Fruit fly (Drosophila melanogaster) whole organism, wandering third instar larva: ENCODE results near the gene CG16985.

Experiments
- Abd-B ChIP-seq: fragments of >200 bp; optimal IDR thresholded peaks from 2 replicates; lab custom pipeline; 2017; ENCODE audit warnings: missing biosample characterization, missing genetic modification characterization
- CG32264 ChIP-seq: fragments of 200-800 bp; sonication (Bioruptor generic); optimal IDR thresholded peaks from 2 replicates; lab custom pipeline; 2016; ENCODE audit warnings: missing biosample characterization, missing genetic modification characterization
- CG9705 ChIP-seq: fragments of 200-800 bp; sonication (Bioruptor generic); optimal IDR thresholded peaks from 2 replicates; lab custom pipeline; 2018; ENCODE audit warnings: missing biosample characterization, mild to moderate bottlenecking, missing genetic modification characterization
- CrebA ChIP-seq: fragments of 200-800 bp; sonication (Bioruptor generic); optimal IDR thresholded peaks from 2 replicates; lab custom pipeline; 2016; ENCODE audit warnings: missing biosample characterization, mild to moderate bottlenecking, missing genetic modification characterization, borderline replicate concordance
- Dfd ChIP-seq: fragments of >200 bp; optimal IDR thresholded peaks from 2 replicates; lab custom pipeline; 2017; ENCODE audit warnings: missing biosample characterization, missing genetic modification characterization
- Dif ChIP-seq: fragments of 200-275, 200-300 bp; sonication (Bioruptor generic); optimal IDR thresholded peaks from 2 replicates; lab custom pipeline; 2018; ENCODE audit warnings: missing biosample characterization, missing genetic modification characterization; ENCODE audit not compliant: partially characterized antibody
- GATAd ChIP-seq: sonication (Bioruptor generic); optimal IDR thresholded peaks from 2 replicates; lab custom pipeline; 2016; ENCODE audit warnings: missing biosample characterization, missing genetic modification characterization
- HLH106 ChIP-seq: fragments of 200-800 bp; optimal IDR thresholded peaks from 3 replicates; lab custom pipeline; 2019; ENCODE audit warnings: missing biosample characterization, mild to moderate bottlenecking, missing genetic modification characterization, moderate library complexity
- Hnf4 ChIP-seq: fragments of 200-800 bp; sonication (Bioruptor generic); optimal IDR thresholded peaks from 2 replicates; lab custom pipeline; 2016; ENCODE audit warnings: missing biosample characterization, mild to moderate bottlenecking, missing genetic modification characterization
- Hr78 ChIP-seq: fragments of >200 bp; optimal IDR thresholded peaks from 2 replicates; lab custom pipeline; 2017; ENCODE audit warnings: missing biosample characterization, missing genetic modification characterization
- Hr83 ChIP-seq: fragments of 200-300 bp; sonication (Bioruptor generic); optimal IDR thresholded peaks from 2 replicates; lab custom pipeline; 2016; ENCODE audit warnings: missing biosample characterization, mild to moderate bottlenecking, missing genetic modification characterization, moderate library complexity; ENCODE audit not compliant: poor library complexity, severe bottlenecking
- Jra ChIP-seq: sonication (Bioruptor generic); optimal IDR thresholded peaks from 2 replicates; lab custom pipeline; 2016; ENCODE audit warnings: missing biosample characterization, missing genetic modification characterization
- Mio ChIP-seq: sonication (Bioruptor generic); optimal IDR thresholded peaks from 2 replicates; lab custom pipeline; 2016; ENCODE audit warnings: missing biosample characterization, missing genetic modification characterization
- Myc ChIP-seq: fragments of >200 bp; optimal IDR thresholded peaks from 2 replicates; lab custom pipeline; 2017
- N ChIP-seq: fragments of >200 bp; optimal IDR thresholded peaks from 2 replicates; lab custom pipeline; 2018; ENCODE audit warnings: missing biosample characterization, missing external identifiers, missing genetic modification characterization
- OdsH ChIP-seq: fragments of 200-800 bp; sonication (Bioruptor generic); optimal IDR thresholded peaks from 2 replicates; lab custom pipeline; 2016; ENCODE audit warnings: missing biosample characterization, mild to moderate bottlenecking, missing genetic modification characterization
- Rel ChIP-seq, 2 experiments: fragments of 200-800 bp; sonication (Bioruptor generic) in 1 of 2; optimal IDR thresholded peaks; 2 replicates in 1 of 2; 3 replicates in 1 of 2; lab custom pipeline; 2016 to 2019; ENCODE audit warnings: mild to moderate bottlenecking in 2 of 2, missing biosample characterization in 2 of 2, missing genetic modification characterization in 2 of 2, moderate library complexity in 1 of 2
- Sp1 ChIP-seq: fragments of 200-800 bp; sonication (Bioruptor generic); optimal IDR thresholded peaks from 3 replicates; lab custom pipeline; 2019; ENCODE audit warnings: missing biosample characterization, mild to moderate bottlenecking, missing genetic modification characterization, moderate library complexity
- Vsx2 ChIP-seq: fragments of 200-300, 225-300 bp; sonication (Bioruptor generic); optimal IDR thresholded peaks from 2 replicates; lab custom pipeline; 2018; ENCODE audit warnings: missing biosample characterization, missing genetic modification characterization; ENCODE audit not compliant: partially characterized antibody
- br ChIP-seq: fragments of 200-800 bp; sonication (Bioruptor generic); optimal IDR thresholded peaks from 2 replicates; lab custom pipeline; 2016; ENCODE audit warnings: missing biosample characterization, missing genetic modification characterization
- brk ChIP-seq: fragments of 200-800 bp; sonication (Bioruptor generic); optimal IDR thresholded peaks from 2 replicates; lab custom pipeline; 2016; ENCODE audit warnings: missing biosample characterization, mild to moderate bottlenecking, missing genetic modification characterization
- dl ChIP-seq, 2 experiments: fragments of 175-275, 200-275 bp in 1 of 2; fragments of 200-275 bp in 1 of 2; sonication (Bioruptor generic); optimal IDR thresholded peaks; lab custom pipeline; 2018; ENCODE audit warnings: mild to moderate bottlenecking in 2 of 2, missing biosample characterization in 2 of 2, missing genetic modification characterization in 2 of 2, moderate library complexity in 2 of 2; ENCODE audit not compliant: partially characterized antibody in 2 of 2, insufficient read depth in 1 of 2
- dmrt93B ChIP-seq: fragments of 200-800 bp; sonication (Bioruptor generic); optimal IDR thresholded peaks from 2 replicates; lab custom pipeline; 2018; ENCODE audit warnings: missing biosample characterization, mild to moderate bottlenecking, missing genetic modification characterization
- dsf ChIP-seq: sonication (Bioruptor generic); optimal IDR thresholded peaks from 2 replicates; lab custom pipeline; 2016; ENCODE audit warnings: missing biosample characterization, missing genetic modification characterization, borderline replicate concordance
- ey ChIP-seq: fragments of 200-800 bp; sonication (Bioruptor generic); optimal IDR thresholded peaks from 2 replicates; lab custom pipeline; 2016; ENCODE audit warnings: missing biosample characterization, missing genetic modification characterization
- foxo ChIP-seq, 2 experiments: fragments of 200-800 bp; sonication (Bioruptor generic); optimal IDR thresholded peaks; 2 replicates in 1 of 2; 3 replicates in 1 of 2; lab custom pipeline; 2016 to 2017; ENCODE audit warnings: missing biosample characterization in 2 of 2, missing genetic modification characterization in 2 of 2
- fru ChIP-seq: fragments of 200-800 bp; sonication (Bioruptor generic); optimal IDR thresholded peaks from 3 replicates; lab custom pipeline; 2016; ENCODE audit warnings: missing biosample characterization, mild to moderate bottlenecking, missing genetic modification characterization
- h ChIP-seq: fragments of 200-800 bp; sonication (Bioruptor generic); optimal IDR thresholded peaks from 3 replicates; lab custom pipeline; 2016; ENCODE audit warnings: missing biosample characterization, mild to moderate bottlenecking, missing genetic modification characterization
- jim ChIP-seq: fragments of 175-275, 200-325 bp; sonication (Bioruptor generic); optimal IDR thresholded peaks from 2 replicates; lab custom pipeline; 2016; ENCODE audit warnings: missing biosample characterization, mild to moderate bottlenecking, missing genetic modification characterization
- lola ChIP-seq: fragments of >200 bp; optimal IDR thresholded peaks from 2 replicates; lab custom pipeline; 2017; ENCODE audit warnings: missing biosample characterization, missing genetic modification characterization
- pan ChIP-seq: fragments of >200 bp; optimal IDR thresholded peaks from 2 replicates; lab custom pipeline; 2017
- psq ChIP-seq: fragments of 200-800 bp; sonication (Bioruptor generic); optimal IDR thresholded peaks from 3 replicates; lab custom pipeline; 2017; ENCODE audit warnings: missing biosample characterization, mild to moderate bottlenecking, missing genetic modification characterization, moderate library complexity
- rgr ChIP-seq: fragments of 200-800 bp; sonication (Bioruptor generic); optimal IDR thresholded peaks from 3 replicates; lab custom pipeline; 2016; ENCODE audit warnings: missing biosample characterization, mild to moderate bottlenecking, missing genetic modification characterization
- sage ChIP-seq: fragments of 200-800 bp; sonication (Bioruptor generic); optimal IDR thresholded peaks from 2 replicates; lab custom pipeline; 2016; ENCODE audit warnings: missing biosample characterization, mild to moderate bottlenecking, missing genetic modification characterization
- sv ChIP-seq: fragments of 200-800 bp; sonication (Bioruptor generic); optimal IDR thresholded peaks from 3 replicates; lab custom pipeline; 2016; ENCODE audit warnings: missing biosample characterization, missing genetic modification characterization
- tai ChIP-seq: sonication (Bioruptor generic); optimal IDR thresholded peaks from 2 replicates; lab custom pipeline; 2016; ENCODE audit warnings: missing biosample characterization, missing genetic modification characterization
- usp ChIP-seq: fragments of >200 bp; optimal IDR thresholded peaks from 2 replicates; lab custom pipeline; 2017; ENCODE audit warnings: missing biosample characterization, missing genetic modification characterization
- woc ChIP-seq: sonication (Bioruptor generic); optimal IDR thresholded peaks from 2 replicates; lab custom pipeline; 2016; ENCODE audit warnings: missing biosample characterization, mild to moderate bottlenecking, missing genetic modification characterization

CG16985 gene

dm6 chr3L:2599214-2599730 lies at the start of gene CG16985, which contains the start of gene CG12182:
Gene CG16985 (plus strand): TSS chr3L:2599297.
Gene CG12182 (minus strand): TSS chr3L:2599579.
- TF ChIP-seq dsf (GFP tag; lab: Kevin White, UChicago) = no peak
- no peak for TF ChIP-seq h (GFP tag; lab: Kevin White, UChicago)
- TF ChIP-seq dmrt93B (GFP tag; lab: Kevin White, UChicago) = no peak
- TF ChIP-seq Hr83 = peak; percentile 46
- no peak for TF ChIP-seq HLH106 (tag; lab: Kevin White, UChicago)
- peak; percentile 5 for TF ChIP-seq OdsH
- TF ChIP-seq CG32264 (GFP tag; lab: Kevin White, UChicago) = no peak
- no peak for TF ChIP-seq Jra (GFP tag; lab: Kevin White, UChicago)
- TF ChIP-seq sv (GFP tag; lab: Kevin White, UChicago) = no peak
- no peak for TF ChIP-seq dl (GFP tag; optimal IDR thresholded peaks at IDR 0.05; lab: Kevin White, UChicago; ENCODE audit: insufficient read depth in 1 of 2, partially characterized antibody in 2 of 2)
- TF ChIP-seq Rel (GFP tag; optimal IDR thresholded peaks at IDR 0.05; lab: Kevin White, UChicago) = no peak
- TF ChIP-seq Rel (tag; optimal IDR thresholded peaks at IDR 0.05; lab: Kevin White, UChicago) = peak; percentile 38
- TF ChIP-seq Mio (GFP tag; lab: Kevin White, UChicago) = no peak
- TF ChIP-seq pan (lab: Kevin White, UChicago) = no peak
- TF ChIP-seq GATAd (GFP tag; lab: Kevin White, UChicago) = peak; percentile 4
- no peak for TF ChIP-seq Hnf4
- TF ChIP-seq CrebA (GFP tag; lab: Kevin White, UChicago) = no peak
- TF ChIP-seq jim = no peak
- peak; percentile 55 for TF ChIP-seq psq (GFP tag; lab: Kevin White, UChicago)
- no peak for TF ChIP-seq rgr
- TF ChIP-seq sage (GFP tag; lab: Kevin White, UChicago) = no peak
- no peak for TF ChIP-seq CG9705
- TF ChIP-seq Myc (lab: Kevin White, UChicago) = no peak
- TF ChIP-seq fru (GFP tag; lab: Kevin White, UChicago) = no peak
- no peak for TF ChIP-seq woc (GFP tag; lab: Kevin White, UChicago)
- TF ChIP-seq N (GFP tag; lab: Kevin White, UChicago) = no peak
- TF ChIP-seq Sp1 (GFP tag; lab: Kevin White, UChicago) = no peak
- TF ChIP-seq usp (GFP tag; lab: Kevin White, UChicago) = no peak
- no peak for TF ChIP-seq Dif (GFP tag; lab: Kevin White, UChicago)
- TF ChIP-seq Hr78 (GFP tag; lab: Kevin White, UChicago) = no peak
- TF ChIP-seq lola = no peak
- no peak for TF ChIP-seq Dfd (GFP tag; lab: Kevin White, UChicago)
- no peak for TF ChIP-seq br (GFP tag; lab: Kevin White, UChicago)
- no peak for TF ChIP-seq Abd-B (GFP tag; lab: Kevin White, UChicago)
- peak in 1 of 2 experiments; percentile 9 for TF ChIP-seq foxo (GFP tag; optimal IDR thresholded peaks at IDR 0.05; lab: Kevin White, UChicago)
- no peak for TF ChIP-seq tai
- no peak for TF ChIP-seq ey (GFP tag; lab: Kevin White, UChicago)
- no peak for TF ChIP-seq brk (GFP tag; lab: Kevin White, UChicago)
- no peak for TF ChIP-seq Vsx2 (GFP tag; lab: Kevin White, UChicago)

dm6 chr3L:2551137-2551676 lies 47.9 kb upstream of the CG16985 start:
- TF ChIP-seq GATAd (GFP tag; lab: Kevin White, UChicago) = no peak
- no peak for TF ChIP-seq HLH106 (tag; lab: Kevin White, UChicago)
- no peak for TF ChIP-seq jim
- no peak for TF ChIP-seq sv (GFP tag; lab: Kevin White, UChicago)
- TF ChIP-seq OdsH = no peak
- TF ChIP-seq, all 38 proteins: peak for 0
